Fruit fly (Drosophila melanogaster) whole organism, pupa: ENCODE measurements around the gene pad.

Experiments used
- CG10348 ChIP-seq: fragments of 200-800 bp; sonication (Bioruptor generic); IDR thresholded peaks from 2 replicates; pipeline ENCODE4 v1.3.6; 2022; ENCODE audit warnings: missing biosample characterization, missing genetic modification characterization
- CG12605 ChIP-seq: fragments of 200-800 bp; sonication (Bioruptor generic); IDR thresholded peaks from 2 replicates; pipeline ENCODE4 v1.3.6; 2022; ENCODE audit warnings: missing biosample characterization, missing genetic modification characterization
- CG13204 ChIP-seq: fragments of 200-800 bp; sonication (Bioruptor generic); optimal IDR thresholded peaks from 2 replicates; lab custom pipeline; 2018; ENCODE audit warnings: missing biosample characterization, mild to moderate bottlenecking, missing genetic modification characterization, moderate library complexity
- CG14655 ChIP-seq: fragments of 200-800 bp; sonication (Bioruptor generic); optimal IDR thresholded peaks from 3 replicates; lab custom pipeline; 2017; ENCODE audit warnings: mild to moderate bottlenecking, missing biosample characterization, missing genetic modification reagents, missing genetic modification characterization
- CG15710 ChIP-seq: fragments of 200-800 bp; sonication (Bioruptor generic); optimal IDR thresholded peaks from 2 replicates; lab custom pipeline; 2018; ENCODE audit warnings: missing biosample characterization, mild to moderate bottlenecking, missing genetic modification characterization, moderate library complexity
- CG17806 ChIP-seq: fragments of 200-800 bp; sonication (Bioruptor generic); optimal IDR thresholded peaks from 2 replicates; lab custom pipeline; 2018; ENCODE audit warnings: missing biosample characterization, mild to moderate bottlenecking, missing genetic modification characterization, moderate library complexity
- CG32121 ChIP-seq: fragments of 200-800 bp; sonication (Bioruptor generic); IDR thresholded peaks from 2 replicates; pipeline ENCODE4 v1.3.6; 2022; ENCODE audit warnings: missing biosample characterization, missing genetic modification characterization
- CG34367 ChIP-seq: fragments of 200-800 bp; sonication (Bioruptor generic); optimal IDR thresholded peaks from 2 replicates; lab custom pipeline; 2018; ENCODE audit warnings: missing biosample characterization, mild to moderate bottlenecking, missing genetic modification characterization
- CG4496 ChIP-seq: fragments of 200-800 bp; sonication (Bioruptor generic); IDR thresholded peaks from 3 replicates; pipeline ENCODE4 v1.3.6; 2022; ENCODE audit warnings: missing biosample characterization, missing genetic modification characterization
- CG8159 ChIP-seq: fragments of 200-800 bp; sonication (Bioruptor generic); optimal IDR thresholded peaks from 3 replicates; lab custom pipeline; 2018; ENCODE audit warnings: missing biosample characterization, mild to moderate bottlenecking, missing genetic modification characterization, moderate library complexity
- CG8301 ChIP-seq: fragments of 200-800 bp; sonication (Bioruptor generic); optimal IDR thresholded peaks from 2 replicates; lab custom pipeline; 2018; ENCODE audit warnings: missing biosample characterization, mild to moderate bottlenecking, missing genetic modification characterization
- CG9948 ChIP-seq: fragments of 200-800 bp; sonication (Bioruptor generic); optimal IDR thresholded peaks from 2 replicates; lab custom pipeline; 2018; ENCODE audit warnings: missing biosample characterization, mild to moderate bottlenecking, missing genetic modification characterization, moderate library complexity
- D1 ChIP-seq: fragments of 200-800 bp; sonication (Bioruptor generic); optimal IDR thresholded peaks from 2 replicates; lab custom pipeline; 2018; ENCODE audit warnings: missing biosample characterization, mild to moderate bottlenecking, missing genetic modification characterization, moderate library complexity
- EcR ChIP-seq: fragments of 200-800 bp; sonication (Bioruptor generic); optimal IDR thresholded peaks from 3 replicates; lab custom pipeline; 2019; ENCODE audit warnings: missing biosample characterization, missing genetic modification characterization, mild to moderate bottlenecking, moderate library complexity, missing genetic modification reagents
- Ets98B ChIP-seq: fragments of 200-800 bp; sonication (Bioruptor generic); IDR thresholded peaks from 2 replicates; pipeline ENCODE4 v1.3.6; 2022; ENCODE audit warnings: missing biosample characterization, missing genetic modification characterization
- Pif1A ChIP-seq: fragments of 200-800 bp; sonication (Bioruptor generic); optimal IDR thresholded peaks from 3 replicates; lab custom pipeline; 2016; ENCODE audit warnings: missing biosample characterization, missing genetic modification characterization
- Pif1B ChIP-seq: fragments of 200-800 bp; sonication (Bioruptor generic); optimal IDR thresholded peaks from 3 replicates; lab custom pipeline; 2016; ENCODE audit warnings: missing biosample characterization, missing genetic modification characterization
- Snoo ChIP-seq: fragments of 200-800 bp; sonication (Bioruptor generic); optimal IDR thresholded peaks from 3 replicates; lab custom pipeline; 2017; ENCODE audit warnings: missing biosample characterization, mild to moderate bottlenecking, missing genetic modification characterization, inconsistent platforms
- fd96Ca ChIP-seq: fragments of 200-800 bp; sonication (Bioruptor generic); IDR thresholded peaks from 3 replicates; pipeline ENCODE4 v1.3.6; 2022; ENCODE audit warnings: missing biosample characterization, missing genetic modification characterization
- gl ChIP-seq: fragments of 200-800 bp; sonication (Bioruptor generic); optimal IDR thresholded peaks from 2 replicates; lab custom pipeline; 2018; ENCODE audit warnings: missing biosample characterization, mild to moderate bottlenecking, missing genetic modification characterization
- rn ChIP-seq: fragments of 200-800 bp; sonication (Bioruptor generic); IDR thresholded peaks from 2 replicates; pipeline ENCODE4 v1.3.6; 2022; ENCODE audit warnings: missing biosample characterization, missing genetic modification characterization

pad gene

dm6 chr3R:16385586-16385985 lies 43.5 kb downstream of the pad start:
- no peak for TF ChIP-seq CG17806
- TF ChIP-seq CG14655 (GFP tag; lab: Kevin White, UChicago): no peak
- TF ChIP-seq CG15710 (tag; lab: Kevin White, UChicago): no peak
- TF ChIP-seq CG4496 (GFP tag; lab: Robert Waterston, UW): no peak
- TF ChIP-seq Snoo: no peak
- TF ChIP-seq Pif1A (GFP tag; lab: Kevin White, UChicago): no peak
- TF ChIP-seq EcR (GFP tag; lab: Kevin White, UChicago): no peak
- TF ChIP-seq CG34367 (tag; lab: Kevin White, UChicago): no peak
- no peak for TF ChIP-seq CG10348 (GFP tag; lab: Robert Waterston, UW)
- no peak for TF ChIP-seq Ets98B (GFP tag; lab: Robert Waterston, UW)
- TF ChIP-seq gl: no peak
- no peak for TF ChIP-seq CG32121
- TF ChIP-seq CG12605 (GFP tag; lab: Robert Waterston, UW): no peak
- no peak for TF ChIP-seq CG8301 (tag; lab: Kevin White, UChicago)
- no peak for TF ChIP-seq rn (GFP tag; lab: Robert Waterston, UW)
- TF ChIP-seq D1 (tag; lab: Kevin White, UChicago): no peak
- no peak for TF ChIP-seq CG8159 (tag; lab: Kevin White, UChicago)
- TF ChIP-seq CG13204 (GFP tag; lab: Kevin White, UChicago): no peak

dm6 chr3R:16387039-16387438 lies 44.9 kb downstream of the pad start:
- TF ChIP-seq CG4496 (GFP tag; lab: Robert Waterston, UW) (no peak), CG17806 (no peak), CG12605 (GFP tag; lab: Robert Waterston, UW) (no peak), D1 (tag; lab: Kevin White, UChicago) (no peak), CG10348 (GFP tag; lab: Robert Waterston, UW) (no peak), CG8159 (tag; lab: Kevin White, UChicago) (no peak), CG15710 (tag; lab: Kevin White, UChicago) (no peak), Pif1A (GFP tag; lab: Kevin White, UChicago) (no peak), Pif1B (GFP tag; lab: Kevin White, UChicago) (no peak), rn (GFP tag; lab: Robert Waterston, UW) (no peak), CG8301 (tag; lab: Kevin White, UChicago) (no peak), fd96Ca (no peak), CG13204 (GFP tag; lab: Kevin White, UChicago) (no peak), gl (no peak), CG32121 (no peak), CG9948 (tag; lab: Kevin White, UChicago) (no peak), CG34367 (tag; lab: Kevin White, UChicago) (no peak), Ets98B (GFP tag; lab: Robert Waterston, UW) (no peak), EcR (GFP tag; lab: Kevin White, UChicago) (no peak), Snoo (no peak)

dm6 chr3R:16389117-16389516 lies 47.0 kb downstream of the pad start:
- TF ChIP-seq Ets98B (GFP tag; lab: Robert Waterston, UW) (no peak), CG12605 (GFP tag; lab: Robert Waterston, UW) (no peak), CG13204 (GFP tag; lab: Kevin White, UChicago) (no peak), CG10348 (GFP tag; lab: Robert Waterston, UW) (no peak), gl (no peak), CG14655 (GFP tag; lab: Kevin White, UChicago) (no peak), CG9948 (tag; lab: Kevin White, UChicago) (no peak), CG32121 (no peak), fd96Ca (no peak)

- TF ChIP-seq CG12605 (GFP tag; lab: Robert Waterston, UW) (no peak), CG17806 (no peak), fd96Ca (no peak), CG4496 (GFP tag; lab: Robert Waterston, UW) (no peak), CG34367 (tag; lab: Kevin White, UChicago) (no peak), CG32121 (no peak), CG8301 (tag; lab: Kevin White, UChicago) (no peak), CG14655 (GFP tag; lab: Kevin White, UChicago) (no peak), CG13204 (GFP tag; lab: Kevin White, UChicago) (no peak)
Observed at dm6 chr3R:16394531-16394930, 52.4 kb downstream of the pad start.
